Worm (Caenorhabditis elegans) whole organism, L3 larva: ENCODE data around the gene srg-6.

Experiments
- ceh-82 ChIP-seq: fragments of 150-350 bp; optimal IDR thresholded peaks from 2 replicates; lab custom pipeline; 2014; ENCODE audit warnings: missing biosample characterization, missing genetic modification characterization
- elt-3 ChIP-seq, 3 experiments: fragments of 150-350 bp in 1 of 3; sonication (generic microtip) in 2 of 3; optimal IDR thresholded peaks; 2 replicates in 2 of 3; 4 replicates in 1 of 3; lab custom pipeline; 2014 to 2017; ENCODE audit warnings: missing biosample characterization in 3 of 3, missing genetic modification characterization in 3 of 3
- lin-15B ChIP-seq: fragments of 150-350 bp; optimal IDR thresholded peaks from 2 replicates; lab custom pipeline; 2014; ENCODE audit warnings: missing biosample characterization, missing genetic modification characterization
- mdl-1 ChIP-seq: fragments of 150-350 bp; optimal IDR thresholded peaks from 2 replicates; lab custom pipeline; 2014; ENCODE audit warnings: missing biosample characterization, missing genetic modification characterization
- nhr-12 ChIP-seq: fragments of 150-350 bp; optimal IDR thresholded peaks from 2 replicates; lab custom pipeline; 2014; ENCODE audit warnings: missing biosample characterization, missing genetic modification characterization
- nhr-237 ChIP-seq: fragments of 150-350 bp; optimal IDR thresholded peaks from 2 replicates; lab custom pipeline; 2014; ENCODE audit warnings: missing biosample characterization, missing genetic modification characterization
- pqm-1 ChIP-seq: fragments of 150-350 bp; optimal IDR thresholded peaks from 2 replicates; lab custom pipeline; 2017; ENCODE audit warnings: missing biosample characterization, missing genetic modification characterization, inconsistent platforms
- unc-62 ChIP-seq: fragments of 150-350 bp; sonication (generic microtip); optimal IDR thresholded peaks from 4 replicates; lab custom pipeline; 2014; ENCODE audit warnings: missing biosample characterization, missing genetic modification reagents, missing genetic modification characterization
- ztf-11 ChIP-seq: fragments of 150-350 bp; optimal IDR thresholded peaks from 2 replicates; lab custom pipeline; 2014; ENCODE audit warnings: missing biosample characterization, missing genetic modification characterization

DNA sequence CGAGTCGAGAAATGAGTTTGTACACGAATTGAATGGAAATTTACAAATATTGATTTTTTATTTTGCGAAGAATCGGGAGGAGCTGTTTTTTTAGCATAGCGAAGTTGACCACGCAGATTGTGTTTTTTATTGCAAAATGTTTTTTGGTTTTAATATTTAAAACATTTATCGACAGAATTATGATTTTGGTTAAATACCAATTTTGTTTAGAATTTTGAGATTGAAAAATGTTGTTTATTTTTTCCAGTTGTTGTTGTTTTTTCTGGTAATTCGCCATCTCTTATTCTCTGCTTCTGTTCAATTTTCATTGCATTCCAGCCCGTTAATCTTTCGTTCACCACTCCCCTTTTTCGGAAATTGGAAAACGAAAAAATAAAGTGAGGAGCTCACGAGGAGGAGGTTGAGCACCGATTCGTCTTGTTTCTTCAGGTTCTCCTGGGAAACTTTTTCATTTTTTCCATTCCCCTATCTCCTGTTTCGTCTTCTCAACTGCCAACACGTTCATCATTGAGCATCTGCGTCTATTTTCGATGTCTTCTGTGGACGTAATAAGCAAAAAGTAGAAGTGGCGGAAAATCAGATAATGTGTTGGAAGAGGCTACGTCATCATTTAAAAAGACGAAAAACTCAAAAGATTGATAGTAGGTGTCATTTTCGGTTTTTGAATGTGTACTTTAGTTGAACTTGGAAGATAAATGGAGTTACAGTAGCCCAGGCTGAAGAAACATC, 30.3 kb upstream of the srg-6 start, which contains the start of gene F47D12.7:
- no peak for TF ChIP-seq nhr-237
- TF ChIP-seq unc-62: no peak
- no peak for TF ChIP-seq nhr-12 (tag; lab: Kevin White, UChicago)
- no peak for TF ChIP-seq pqm-1 (tag; lab: Kevin White, UChicago)
- TF ChIP-seq ztf-11 (tag; lab: Kevin White, UChicago): no peak
- TF ChIP-seq mdl-1 (tag; lab: Kevin White, UChicago): no peak
- TF ChIP-seq lin-15B: no peak
- TF ChIP-seq elt-3 (tag; optimal IDR thresholded peaks at IDR 0.05; lab: Kevin White, UChicago): no peak
- TF ChIP-seq ceh-82 (tag; lab: Kevin White, UChicago): no peak
